Worm (Caenorhabditis elegans): Measurements from ENCODE around the gene srh-290.

DNA sequence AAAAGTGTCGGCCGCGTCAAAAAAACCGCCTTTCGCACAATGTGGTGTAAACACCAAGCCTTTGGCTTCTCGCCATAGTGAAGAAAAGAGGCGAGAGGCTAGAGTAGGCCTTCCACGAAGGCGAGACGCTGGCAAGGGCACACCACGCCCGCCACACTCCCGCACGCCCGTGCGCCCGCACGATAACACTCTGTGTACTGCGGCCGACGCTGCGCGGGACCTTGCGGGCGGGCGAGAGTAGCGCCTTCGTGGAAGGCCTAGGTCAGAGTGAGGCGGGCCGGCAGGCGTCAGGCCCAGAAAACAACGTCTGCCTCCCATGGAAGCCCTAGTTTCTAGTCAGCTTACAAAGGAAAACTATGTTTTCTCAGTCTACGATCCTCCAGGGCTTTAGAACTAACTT is 21.8 kb downstream of the srh-290 start:
- no peak for TF ChIP-seq him-1 (tag; optimal IDR thresholded peaks at IDR 0.05)
- TF ChIP-seq dao-5 (tag; optimal IDR thresholded peaks at IDR 0.05) = no peak
- TF ChIP-seq W03F9.2 (tag; optimal IDR thresholded peaks at IDR 0.05) = no peak
